In genomic region chrIV:8758620-8759019, ce11 we compare ENCODE assay signal across 1 worm cellular context.
TF ChIP-seq lines count a peak whose summit lies in the region.

No protein-coding gene starts in this region.

TF ChIP-seq in whole organism, L1 larva, 84 proteins besides CTCF, POLR2A, EP300 and RAD21 (continued from another document):
- TF ChIP-seq dpl-1 (GFP tag; optimal IDR thresholded peaks at IDR 0.05; lab: Kevin White, UChicago), result peak in 1 of 3 experiments; percentile 28
- no peak for TF ChIP-seq hlh-17 (GFP tag; optimal IDR thresholded peaks at IDR 0.05; lab: Kevin White, UChicago; ENCODE audit: borderline replicate concordance)
- TF ChIP-seq nhr-47 (tag; optimal IDR thresholded peaks at IDR 0.05; lab: Kevin White, UChicago), result peak; percentile 54
- TF ChIP-seq tlp-1 (tag; optimal IDR thresholded peaks at IDR 0.05; lab: Kevin White, UChicago), result no peak
- TF ChIP-seq unc-30 (tag; optimal IDR thresholded peaks at IDR 0.05; lab: Kevin White, UChicago), result no peak
- peak; percentile 42 for TF ChIP-seq swsn-7 (tag; optimal IDR thresholded peaks at IDR 0.05; lab: Kevin White, UChicago)
- TF ChIP-seq lin-14 (GFP tag; optimal IDR thresholded peaks at IDR 0.05; lab: Kevin White, UChicago), result peak; percentile 84
- TF ChIP-seq F16B12.6 (tag; optimal IDR thresholded peaks at IDR 0.05; lab: Kevin White, UChicago), result no peak
- no peak for TF ChIP-seq C16A3.4 (tag; optimal IDR thresholded peaks at IDR 0.05; lab: Kevin White, UChicago)
- TF ChIP-seq nhr-237 (tag; optimal IDR thresholded peaks at IDR 0.05; lab: Kevin White, UChicago), result no peak
- TF ChIP-seq ets-5 (GFP tag; IDR thresholded peaks at IDR 0.05; lab: Robert Waterston, UW), result no peak
- no peak for TF ChIP-seq C34B4.2 (tag; optimal IDR thresholded peaks at IDR 0.05; lab: Kevin White, UChicago)
- TF ChIP-seq unc-86 (tag; optimal IDR thresholded peaks at IDR 0.05; lab: Kevin White, UChicago), result peak; percentile 47
- TF ChIP-seq efl-3 (GFP tag; optimal IDR thresholded peaks at IDR 0.05; lab: Kevin White, UChicago), result no peak
- no peak for TF ChIP-seq ceh-90 (tag; optimal IDR thresholded peaks at IDR 0.05; lab: Kevin White, UChicago)
- TF ChIP-seq lin-15B (tag; optimal IDR thresholded peaks at IDR 0.05; lab: Kevin White, UChicago), result no peak
- TF ChIP-seq nhr-19 (GFP tag; conservative IDR thresholded peaks at IDR 0.05; lab: Robert Waterston, UW), result no peak
- no peak for TF ChIP-seq ceh-63 (GFP tag; optimal IDR thresholded peaks at IDR 0.05; lab: Kevin White, UChicago)
- TF ChIP-seq blmp-1 (tag; optimal IDR thresholded peaks at IDR 0.05; lab: Kevin White, UChicago), result no peak
- TF ChIP-seq dsc-1 (tag; optimal IDR thresholded peaks at IDR 0.05; lab: Kevin White, UChicago), result no peak
- peak; percentile 57 for TF ChIP-seq fkh-8 (tag; optimal IDR thresholded peaks at IDR 0.05; lab: Kevin White, UChicago)
- TF ChIP-seq nhr-71 (tag; optimal IDR thresholded peaks at IDR 0.05; lab: Kevin White, UChicago), result peak; percentile 56
- TF ChIP-seq mab-9 (GFP tag; IDR thresholded peaks at IDR 0.05; lab: Robert Waterston, UW), result no peak
- TF ChIP-seq elt-2 (tag; optimal IDR thresholded peaks at IDR 0.05; lab: Kevin White, UChicago), result no peak
- peak; percentile 43 for TF ChIP-seq irx-1 (tag; optimal IDR thresholded peaks at IDR 0.05; lab: Kevin White, UChicago)
- TF ChIP-seq skn-1 (tag; optimal IDR thresholded peaks at IDR 0.05; lab: Kevin White, UChicago), result peak; percentile 17
- TF ChIP-seq sptf-1 (tag; optimal IDR thresholded peaks at IDR 0.05; lab: Kevin White, UChicago), result no peak
